Worm (Caenorhabditis elegans) whole organism, late embryonic: ENCODE results near the gene cyp-35D1.

Experiments
- dve-1 ChIP-seq: sonication (generic microtip); optimal IDR thresholded peaks from 2 replicates; lab custom pipeline; 2017; ENCODE audit warnings: antibody characterized with exemption, mild to moderate bottlenecking, missing genetic modification characterization, missing compliant biosample characterization
- gmeb-2 ChIP-seq: sonication (generic microtip); optimal IDR thresholded peaks from 2 replicates; lab custom pipeline; 2016; ENCODE audit warnings: missing genetic modification characterization, inconsistent platforms, missing compliant biosample characterization
- nfya-1 ChIP-seq: sonication (generic microtip); optimal IDR thresholded peaks from 2 replicates; lab custom pipeline; 2017; ENCODE audit warnings: missing genetic modification characterization, mild to moderate bottlenecking, missing compliant biosample characterization, antibody characterized with exemption, moderate library complexity
- pag-3 ChIP-seq: sonication (generic microtip); optimal IDR thresholded peaks from 2 replicates; lab custom pipeline; 2016; ENCODE audit warnings: missing compliant biosample characterization, missing genetic modification characterization, borderline replicate concordance
- pqm-1 ChIP-seq: sonication (generic microtip); optimal IDR thresholded peaks from 2 replicates; lab custom pipeline; 2016; ENCODE audit warnings: missing genetic modification characterization, missing compliant biosample characterization
- syd-9 ChIP-seq: sonication (generic microtip); optimal IDR thresholded peaks from 2 replicates; lab custom pipeline; 2016; ENCODE audit warnings: mild to moderate bottlenecking, missing genetic modification characterization, moderate library complexity, missing compliant biosample characterization
- ttx-3 ChIP-seq: sonication (generic microtip); optimal IDR thresholded peaks from 2 replicates; lab custom pipeline; 2016; ENCODE audit warnings: missing genetic modification reagents, missing genetic modification characterization, missing compliant biosample characterization
- unc-3 ChIP-seq, 2 experiments: fragments of 200-800 bp in 1 of 2; sonication (Bioruptor generic) in 1 of 2; sonication (generic microtip) in 1 of 2; conservative IDR thresholded peaks in 1 of 2; optimal IDR thresholded peaks in 1 of 2; 2 replicates each; pipeline versions ENCODE4 v1.3.6 to Lab custom; 2016 to 2022; ENCODE audit warnings: missing compliant biosample characterization in 2 of 2, missing genetic modification characterization in 2 of 2, missing genetic modification reagents in 1 of 2
- zip-5 ChIP-seq: sonication (generic microtip); optimal IDR thresholded peaks from 2 replicates; lab custom pipeline; 2016; ENCODE audit warnings: missing genetic modification characterization, missing compliant biosample characterization
- ztf-16 ChIP-seq: sonication (generic microtip); optimal IDR thresholded peaks from 2 replicates; lab custom pipeline; 2017; ENCODE audit warnings: missing genetic modification characterization, missing compliant biosample characterization

- no peak for TF ChIP-seq ztf-16 (tag; lab: Kevin White, UChicago)
- no peak for TF ChIP-seq unc-3 (GFP tag; conservative IDR thresholded peaks at IDR 0.05; lab: Robert Waterston, UW)
- no peak for TF ChIP-seq unc-3 (tag; optimal IDR thresholded peaks at IDR 0.05; lab: Kevin White, UChicago)
- TF ChIP-seq zip-5 (tag; lab: Kevin White, UChicago): no peak
- no peak for TF ChIP-seq nfya-1
- TF ChIP-seq syd-9 (tag; lab: Kevin White, UChicago): no peak
- TF ChIP-seq pag-3 (tag; lab: Kevin White, UChicago): no peak
- no peak for TF ChIP-seq gmeb-2 (tag; lab: Kevin White, UChicago)
- no peak for TF ChIP-seq ttx-3 (tag; lab: Kevin White, UChicago)
- TF ChIP-seq dve-1 (tag; lab: Kevin White, UChicago): no peak
- TF ChIP-seq pqm-1 (tag; lab: Kevin White, UChicago): no peak
Observed at ce11 chrV:16024300-16024699, 44.7 kb upstream of the cyp-35D1 start, which contains the start of gene T10C6.6.
